Worm (Caenorhabditis elegans) whole organism, late embryonic: ENCODE results near the gene C14C6.2.

Experiments used
- dmd-4 ChIP-seq: sonication (generic microtip); optimal IDR thresholded peaks from 2 replicates; lab custom pipeline; 2016; ENCODE audit warnings: borderline replicate concordance, missing genetic modification characterization, missing compliant biosample characterization
- elt-4 ChIP-seq: sonication (generic microtip); optimal IDR thresholded peaks from 2 replicates; lab custom pipeline; 2016; ENCODE audit warnings: missing genetic modification characterization, missing compliant biosample characterization
- lin-11 ChIP-seq: fragments of 200-800 bp; sonication (Bioruptor generic); optimal IDR thresholded peaks from 2 replicates; lab custom pipeline; 2018; ENCODE audit warnings: mild to moderate bottlenecking, missing genetic modification characterization, missing compliant biosample characterization
- madf-2 ChIP-seq: sonication (generic microtip); optimal IDR thresholded peaks from 2 replicates; lab custom pipeline; 2017; ENCODE audit warnings: missing genetic modification characterization, missing compliant biosample characterization
- nfya-1 ChIP-seq: sonication (generic microtip); optimal IDR thresholded peaks from 2 replicates; lab custom pipeline; 2017; ENCODE audit warnings: missing genetic modification characterization, mild to moderate bottlenecking, missing compliant biosample characterization, antibody characterized with exemption, moderate library complexity
- odd-2 ChIP-seq: sonication (generic microtip); optimal IDR thresholded peaks from 2 replicates; lab custom pipeline; 2017; ENCODE audit warnings: antibody characterized with exemption, mild to moderate bottlenecking, missing genetic modification characterization, missing compliant biosample characterization
- pax-1 ChIP-seq: fragments of 150-350 bp; optimal IDR thresholded peaks from 2 replicates; lab custom pipeline; 2014; ENCODE audit warnings: missing biosample characterization, missing genetic modification characterization
- ref-2 ChIP-seq: sonication (generic microtip); optimal IDR thresholded peaks from 2 replicates; lab custom pipeline; 2016; ENCODE audit warnings: missing genetic modification characterization, missing compliant biosample characterization
- sox-4 ChIP-seq: sonication (generic microtip); optimal IDR thresholded peaks from 2 replicates; lab custom pipeline; 2017; ENCODE audit warnings: mild to moderate bottlenecking, missing genetic modification characterization, inconsistent platforms, missing compliant biosample characterization
- tbx-2 ChIP-seq: sonication (generic microtip); optimal IDR thresholded peaks from 2 replicates; lab custom pipeline; 2016; ENCODE audit warnings: missing genetic modification characterization, missing compliant biosample characterization
- unc-86 ChIP-seq: sonication (generic microtip); optimal IDR thresholded peaks from 2 replicates; lab custom pipeline; 2016; ENCODE audit warnings: missing genetic modification characterization, missing compliant biosample characterization
- zip-5 ChIP-seq: sonication (generic microtip); optimal IDR thresholded peaks from 2 replicates; lab custom pipeline; 2016; ENCODE audit warnings: missing genetic modification characterization, missing compliant biosample characterization
- ztf-16 ChIP-seq: sonication (generic microtip); optimal IDR thresholded peaks from 2 replicates; lab custom pipeline; 2017; ENCODE audit warnings: missing genetic modification characterization, missing compliant biosample characterization

- TF ChIP-seq nfya-1 (tag; lab: Kevin White, UChicago) = no peak
- no peak for TF ChIP-seq dmd-4
- TF ChIP-seq sox-4 (tag; lab: Kevin White, UChicago) = no peak
- TF ChIP-seq tbx-2 (tag; lab: Kevin White, UChicago) = no peak
- no peak for TF ChIP-seq ztf-16 (tag; lab: Kevin White, UChicago)
- TF ChIP-seq zip-5 (tag; lab: Kevin White, UChicago) = no peak
- TF ChIP-seq lin-11 (tag; lab: Kevin White, UChicago) = no peak
- no peak for TF ChIP-seq odd-2 (tag; lab: Kevin White, UChicago)
- TF ChIP-seq madf-2 (tag; lab: Kevin White, UChicago) = no peak
- no peak for TF ChIP-seq pax-1 (tag; lab: Kevin White, UChicago)
- no peak for TF ChIP-seq ref-2
- no peak for TF ChIP-seq unc-86 (tag; lab: Kevin White, UChicago)
- TF ChIP-seq elt-4 (tag; lab: Kevin White, UChicago) = no peak
These were observed 16.0 kb downstream of the C14C6.2 start, which contains the start of gene K06H6.4 for ce11 chrV:578977-579376.
